Worm (Caenorhabditis elegans): Measurements from ENCODE around the gene R04B5.1.

The R04B5.1 gene

DNA sequence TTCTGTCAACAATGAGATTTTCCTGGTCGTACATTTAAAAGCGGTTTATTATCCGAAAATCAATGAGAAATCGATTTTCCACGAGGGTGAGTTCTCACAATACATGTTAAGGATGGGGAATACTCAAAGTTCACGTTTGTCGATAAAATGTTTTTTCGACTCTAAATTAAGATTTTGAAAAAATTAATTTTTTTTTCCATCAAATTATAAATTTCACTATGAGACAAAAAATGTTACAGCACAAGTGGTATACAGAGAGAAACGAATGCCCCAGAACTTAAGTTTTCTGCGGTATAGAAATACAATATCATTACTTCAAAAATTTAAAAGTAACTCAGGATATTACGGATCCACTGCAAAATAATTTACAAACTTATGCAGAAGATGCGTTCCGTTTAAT, at the start of gene R04B5.1:
R04B5.1 (minus strand) TSS at position 101 of the 400 bp plus-strand sequence.
- TF ChIP-seq dao-5 (tag; optimal IDR thresholded peaks at IDR 0.05) (no peak), W03F9.2 (tag; optimal IDR thresholded peaks at IDR 0.05) (no peak), him-1 (tag; optimal IDR thresholded peaks at IDR 0.05) (no peak)

DNA sequence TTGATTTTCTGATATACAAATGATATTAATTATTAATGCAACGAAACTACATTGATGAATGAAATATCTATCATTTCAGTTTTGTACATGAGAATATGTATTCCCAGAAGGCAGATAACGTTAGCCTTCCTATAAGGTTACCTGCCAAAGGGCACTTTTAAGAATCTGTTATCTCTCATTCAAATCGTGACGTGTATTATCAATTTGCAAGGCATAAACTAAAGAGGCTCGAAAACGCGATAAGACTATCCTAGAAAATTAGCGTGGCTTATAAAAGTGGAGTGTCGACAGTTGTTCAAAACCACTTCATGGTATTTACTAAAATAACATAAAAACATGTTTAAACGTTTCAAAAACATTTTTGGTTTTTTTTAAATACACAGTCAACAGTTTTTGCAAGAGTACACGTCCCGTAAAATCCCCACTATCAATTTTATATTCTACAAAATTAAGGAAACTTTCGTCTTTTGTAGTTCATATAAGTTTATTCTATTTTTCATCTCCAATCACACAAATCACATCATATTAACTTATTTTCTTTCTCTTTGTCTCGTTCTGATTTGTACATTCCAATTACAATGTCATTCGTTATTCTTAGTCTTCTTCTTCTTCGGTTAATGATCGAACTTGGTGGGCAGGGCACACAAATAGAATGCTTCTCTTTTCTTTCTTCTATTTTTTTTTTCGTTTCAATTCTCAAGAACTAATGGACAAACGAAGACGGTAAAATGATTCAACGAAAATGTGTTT, 46.8 kb upstream of the R04B5.1 start, which contains the start of gene C08B6.10:
C08B6.10 (plus strand) TSS at position 700 of the 750 bp plus-strand sequence.
- TF ChIP-seq him-1 (tag; optimal IDR thresholded peaks at IDR 0.05) = no peak
- no peak for TF ChIP-seq W03F9.2 (tag; optimal IDR thresholded peaks at IDR 0.05)
- no peak for TF ChIP-seq dao-5 (tag; optimal IDR thresholded peaks at IDR 0.05)

DNA sequence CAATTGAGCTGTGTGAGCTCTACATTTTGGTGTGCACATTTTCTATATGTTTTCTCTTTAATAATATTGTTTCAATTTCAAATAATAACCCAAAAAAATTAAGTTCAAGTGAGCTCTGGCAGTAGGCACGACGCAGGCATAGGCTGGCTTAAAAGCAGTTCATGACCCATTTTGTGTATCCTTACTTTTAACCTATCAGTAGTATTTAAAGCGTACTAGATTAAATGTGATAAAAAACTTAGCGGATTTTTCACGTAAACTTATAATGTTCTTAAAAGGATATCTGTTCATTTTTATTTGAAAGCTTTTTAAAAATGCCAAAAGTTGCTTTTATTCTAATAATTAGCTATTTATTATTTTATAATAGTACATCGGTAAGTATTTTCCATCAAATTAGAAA, 45.2 kb upstream of the R04B5.1 start, which contains the start of gene C08B6.6:
C08B6.6 (plus strand) TSS at position 301 of the 400 bp plus-strand sequence.
- TF ChIP-seq him-1 (tag; optimal IDR thresholded peaks at IDR 0.05) = no peak

DNA sequence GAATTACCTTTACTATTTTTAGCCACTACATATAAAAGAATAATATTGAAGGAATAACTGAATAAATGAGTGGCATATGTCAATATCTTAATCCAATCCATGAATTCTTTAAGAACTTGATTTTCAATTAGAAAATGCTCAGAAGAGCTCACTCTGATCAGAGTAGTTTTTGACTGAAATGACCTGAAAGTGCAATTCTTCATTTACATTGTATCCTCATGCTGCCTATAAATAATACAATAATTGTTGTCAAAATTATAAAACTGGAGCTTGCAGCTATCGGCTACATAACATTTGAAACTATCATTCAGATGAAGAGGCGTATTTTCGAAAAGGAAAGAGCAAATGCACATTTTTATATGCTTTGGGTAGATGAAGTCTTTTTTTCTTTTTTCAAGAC, 44.5 kb upstream of the R04B5.1 start, which contains the start of gene srxa-19:
srxa-19 (minus strand) TSS at position 101 of the 400 bp plus-strand sequence.
- TF ChIP-seq dao-5 (tag; optimal IDR thresholded peaks at IDR 0.05) (no peak), him-1 (tag; optimal IDR thresholded peaks at IDR 0.05) (no peak), W03F9.2 (tag; optimal IDR thresholded peaks at IDR 0.05) (no peak)

DNA sequence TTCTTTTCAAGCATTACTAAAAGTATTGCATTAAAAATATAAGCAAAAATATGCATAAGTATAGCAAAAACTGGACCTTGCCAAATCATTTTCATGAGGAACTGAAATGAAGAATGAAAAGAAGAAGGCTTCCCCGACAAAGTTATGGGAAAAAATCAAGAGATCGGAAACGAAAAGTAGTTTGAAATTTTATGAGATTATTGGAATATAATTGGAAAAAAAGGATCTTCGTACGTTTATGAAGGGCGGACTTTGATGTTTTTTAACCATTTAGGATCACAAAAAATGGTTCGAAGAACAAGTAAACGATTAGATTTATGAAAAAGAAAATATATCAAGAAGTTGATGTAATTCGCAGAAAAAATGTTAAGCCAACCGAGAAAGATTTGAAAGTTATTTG, 42.8 kb upstream of the R04B5.1 start, which contains the start of gene srxa-18:
srxa-18 (minus strand) TSS at position 100 of the 400 bp plus-strand sequence.
- TF ChIP-seq W03F9.2 (tag; optimal IDR thresholded peaks at IDR 0.05) = no peak
- no peak for TF ChIP-seq him-1 (tag; optimal IDR thresholded peaks at IDR 0.05)
- TF ChIP-seq dao-5 (tag; optimal IDR thresholded peaks at IDR 0.05) = no peak

DNA sequence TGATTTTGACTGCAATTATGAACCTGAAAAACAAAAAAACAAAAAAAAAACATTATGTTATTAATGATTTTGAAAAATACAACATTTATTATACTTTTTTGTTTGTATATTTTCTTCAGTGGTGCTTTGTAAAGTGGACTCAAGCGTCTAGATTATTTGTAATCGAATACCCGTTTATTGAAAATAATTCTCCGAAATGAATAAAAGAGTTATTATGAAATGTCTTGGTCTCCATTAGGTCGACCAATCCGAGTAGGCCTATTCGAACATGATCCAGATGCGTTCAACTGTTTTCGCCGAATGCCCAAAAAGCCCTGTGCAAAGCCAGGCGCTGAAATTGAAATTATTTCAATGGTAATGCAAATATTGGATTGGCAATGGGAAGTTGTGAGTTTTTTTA, 39.3 kb upstream of the R04B5.1 start, which contains the start of gene C08B6.5:
C08B6.5 (plus strand) TSS at position 301 of the 400 bp plus-strand sequence.
- TF ChIP-seq him-1 (tag; optimal IDR thresholded peaks at IDR 0.05) (no peak), W03F9.2 (tag; optimal IDR thresholded peaks at IDR 0.05) (no peak), dao-5 (tag; optimal IDR thresholded peaks at IDR 0.05) (no peak)

DNA sequence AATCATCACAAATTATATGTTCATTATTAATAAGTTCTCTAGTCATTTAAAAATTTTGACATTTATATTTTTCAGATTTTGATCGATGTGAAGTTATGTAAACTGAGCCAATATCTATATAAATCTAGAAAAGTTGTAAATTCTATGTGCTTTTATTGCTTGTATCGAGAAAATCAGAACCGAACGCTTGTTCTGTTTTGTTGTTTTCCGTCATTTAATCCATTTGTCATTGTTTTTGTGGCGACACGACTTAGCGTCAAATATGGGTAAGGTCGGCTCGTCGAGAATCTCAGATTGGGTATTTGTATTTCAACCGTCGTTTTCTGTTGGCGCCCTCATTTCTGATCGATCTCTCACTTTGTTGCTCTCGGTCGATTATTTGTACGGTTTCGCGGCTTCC, 36.2 kb upstream of the R04B5.1 start, which contains the start of gene cht-5:
cht-5 (plus strand) TSS at position 301 of the 400 bp plus-strand sequence.
- TF ChIP-seq dao-5 (tag; optimal IDR thresholded peaks at IDR 0.05) = no peak
- TF ChIP-seq W03F9.2 (tag; optimal IDR thresholded peaks at IDR 0.05) = no peak
- no peak for TF ChIP-seq him-1 (tag; optimal IDR thresholded peaks at IDR 0.05)

DNA sequence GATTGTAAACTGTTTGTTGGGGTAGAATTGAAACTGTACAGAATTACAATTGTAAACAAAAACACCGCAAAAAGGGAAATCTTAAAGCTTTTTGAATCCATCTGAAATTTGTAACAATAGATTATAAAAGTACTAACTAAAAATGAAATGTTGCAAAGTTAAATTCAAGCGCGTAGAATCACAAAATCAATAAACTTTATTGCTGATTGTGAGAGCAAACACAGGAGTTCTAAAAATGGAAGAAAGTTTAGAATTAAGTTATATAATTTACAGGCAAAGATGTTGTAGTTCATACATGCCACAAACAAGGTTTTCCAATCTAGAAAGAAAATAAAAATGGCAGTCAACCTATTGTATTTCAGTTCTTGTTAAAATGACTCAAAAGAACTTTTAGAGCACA, 34.0 kb upstream of the R04B5.1 start, which contains the start of gene C08B6.3:
C08B6.3 (minus strand) TSS at position 101 of the 400 bp plus-strand sequence.
- no peak for TF ChIP-seq him-1 (tag; optimal IDR thresholded peaks at IDR 0.05)
- TF ChIP-seq W03F9.2 (tag; optimal IDR thresholded peaks at IDR 0.05) = no peak

DNA sequence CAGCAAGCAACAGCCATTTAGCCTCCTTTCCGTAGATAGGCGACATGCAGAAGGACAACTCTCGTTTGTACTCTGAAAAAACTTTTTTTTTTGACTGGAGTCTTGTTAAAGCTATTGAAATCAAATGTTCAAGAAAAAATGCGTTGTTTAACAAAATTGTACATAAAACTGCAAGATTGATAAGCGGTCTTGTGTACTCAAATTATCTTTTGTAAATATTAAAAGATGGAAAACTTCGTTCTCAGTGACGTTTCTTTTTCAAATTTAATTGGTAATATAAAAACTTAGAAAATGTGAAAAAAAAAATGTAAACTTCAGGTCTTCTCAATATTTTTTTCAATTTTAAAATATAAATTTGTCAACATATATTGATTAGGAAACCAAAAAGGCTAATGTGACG, 33.0 kb upstream of the R04B5.1 start:
- no peak for TF ChIP-seq W03F9.2 (tag; optimal IDR thresholded peaks at IDR 0.05)

DNA sequence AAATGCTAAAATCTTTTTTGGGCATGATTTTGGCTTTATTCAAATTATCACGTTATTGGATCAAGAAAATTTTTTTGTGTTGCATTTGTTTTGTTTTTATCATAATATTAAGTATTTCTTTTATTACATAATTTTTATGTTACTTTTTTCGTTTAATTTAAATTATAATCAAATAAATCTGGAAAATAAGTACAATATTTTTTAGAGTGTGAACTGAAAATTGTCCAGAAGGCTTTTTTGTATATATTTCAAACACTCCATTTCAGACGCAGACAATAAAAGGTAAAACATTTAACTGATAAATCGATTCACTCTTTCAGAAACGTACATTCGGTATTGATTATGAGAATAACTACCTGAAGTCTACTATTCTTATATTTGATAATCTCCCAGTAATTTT, 29.2 kb upstream of the R04B5.1 start, which contains the start of gene C08B6.11:
C08B6.11 (plus strand) TSS at position 301 of the 400 bp plus-strand sequence.
- TF ChIP-seq W03F9.2 (tag; optimal IDR thresholded peaks at IDR 0.05) = no peak
- TF ChIP-seq him-1 (tag; optimal IDR thresholded peaks at IDR 0.05) = no peak
- TF ChIP-seq dao-5 (tag; optimal IDR thresholded peaks at IDR 0.05) = no peak

DNA sequence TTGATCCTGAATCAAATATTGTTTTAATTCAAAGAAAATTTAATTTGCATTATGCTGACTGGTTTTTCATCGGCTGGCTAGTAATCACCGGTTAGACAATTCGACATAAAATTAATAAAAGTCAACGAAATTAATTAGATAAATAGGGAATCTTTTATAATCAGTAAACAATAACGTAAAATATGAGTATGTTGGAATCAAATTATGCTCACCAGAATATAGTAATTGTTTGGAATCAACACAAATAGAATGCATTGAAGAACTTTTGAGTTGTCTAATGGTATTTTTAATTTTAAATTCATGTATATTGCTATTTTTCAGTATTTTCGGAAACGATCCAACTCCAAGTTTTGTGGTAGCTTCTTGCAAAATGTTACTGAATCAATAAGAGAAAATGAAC, 27.3 kb upstream of the R04B5.1 start, which contains the start of gene C08B6.2:
C08B6.2 (plus strand) TSS at position 301 of the 400 bp plus-strand sequence.
- TF ChIP-seq him-1 (tag; optimal IDR thresholded peaks at IDR 0.05) = no peak
- no peak for TF ChIP-seq dao-5 (tag; optimal IDR thresholded peaks at IDR 0.05)
- no peak for TF ChIP-seq W03F9.2 (tag; optimal IDR thresholded peaks at IDR 0.05)

DNA sequence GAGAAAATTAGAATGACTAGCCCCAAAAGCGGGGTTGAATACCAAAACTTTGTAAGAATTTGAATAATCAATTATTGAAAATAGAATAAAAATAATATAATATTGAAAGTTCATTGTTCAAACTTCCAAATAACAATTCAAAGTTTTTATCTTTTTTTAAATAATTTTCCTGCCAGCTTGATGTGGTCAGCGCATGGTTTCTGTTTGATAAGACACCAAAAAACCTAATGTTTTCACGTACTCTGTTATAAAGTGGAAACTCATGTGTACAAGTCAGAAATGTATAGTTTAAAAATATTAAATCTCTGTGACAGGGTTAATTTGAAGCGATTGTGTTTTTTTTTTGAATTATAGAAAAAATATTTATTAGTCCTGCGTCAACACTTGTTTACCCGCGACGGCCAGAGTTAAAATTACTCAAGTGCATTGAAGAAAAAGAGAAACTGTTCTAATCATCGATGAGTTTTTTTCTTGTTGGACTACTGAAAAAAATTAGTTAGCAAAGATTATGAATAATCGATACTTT, 26.7 kb upstream of the R04B5.1 start, which contains the start of gene ugt-17:
ugt-17 (minus strand) TSS at position 180 of the 526 bp plus-strand sequence.
- TF ChIP-seq dao-5 (tag; optimal IDR thresholded peaks at IDR 0.05) (no peak), W03F9.2 (tag; optimal IDR thresholded peaks at IDR 0.05) (no peak), him-1 (tag; optimal IDR thresholded peaks at IDR 0.05) (no peak)

DNA sequence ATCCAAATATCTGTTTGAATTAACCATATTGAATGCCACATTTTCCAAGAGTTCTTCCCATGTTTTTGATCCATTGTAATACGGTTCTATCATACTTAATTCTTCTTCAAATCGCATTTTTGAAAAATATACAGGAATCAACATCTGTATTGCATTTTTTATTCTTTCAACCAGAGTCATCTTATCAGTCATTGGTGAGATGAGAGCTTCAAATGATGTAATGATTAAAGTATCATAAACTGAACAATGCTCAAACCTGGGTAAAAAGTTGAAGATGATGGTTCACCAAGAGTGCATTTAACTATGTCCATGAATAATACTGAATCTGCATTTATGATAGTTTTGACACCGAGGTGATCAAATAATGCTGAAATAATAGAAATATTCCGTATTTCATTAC, 25.7 kb upstream of the R04B5.1 start:
- TF ChIP-seq dao-5 (tag; optimal IDR thresholded peaks at IDR 0.05) = no peak
- TF ChIP-seq him-1 (tag; optimal IDR thresholded peaks at IDR 0.05) = no peak
- TF ChIP-seq W03F9.2 (tag; optimal IDR thresholded peaks at IDR 0.05) = no peak

DNA sequence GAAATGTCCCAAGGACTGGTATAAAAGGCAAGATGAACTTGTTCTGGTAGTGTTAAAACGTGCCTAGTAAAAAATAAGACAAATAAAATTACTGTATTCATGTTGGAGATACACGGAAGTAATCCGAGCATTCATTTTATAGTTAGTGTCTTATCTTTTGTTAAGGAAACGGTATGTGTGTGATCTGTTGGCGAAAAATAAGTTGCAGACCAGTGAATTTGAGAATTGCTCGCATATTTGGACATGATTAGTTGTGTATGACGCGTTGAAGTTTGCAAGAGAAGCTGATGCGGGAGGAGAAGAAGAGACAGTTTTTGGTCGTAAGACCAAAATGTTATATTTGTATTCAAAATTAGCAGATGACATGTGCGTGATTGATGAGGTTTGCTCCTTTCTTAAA, 23.8 kb upstream of the R04B5.1 start, which contains the start of gene C08B6.14:
C08B6.14 (minus strand) TSS at position 101 of the 400 bp plus-strand sequence.
- TF ChIP-seq W03F9.2 (tag; optimal IDR thresholded peaks at IDR 0.05) = no peak
- no peak for TF ChIP-seq dao-5 (tag; optimal IDR thresholded peaks at IDR 0.05)
